Worm (Caenorhabditis elegans): Measurements from ENCODE around the gene trr-1.
A peak's percentile ranks its signal among the peaks of the same experiment; 100 is the strongest.

DNA sequence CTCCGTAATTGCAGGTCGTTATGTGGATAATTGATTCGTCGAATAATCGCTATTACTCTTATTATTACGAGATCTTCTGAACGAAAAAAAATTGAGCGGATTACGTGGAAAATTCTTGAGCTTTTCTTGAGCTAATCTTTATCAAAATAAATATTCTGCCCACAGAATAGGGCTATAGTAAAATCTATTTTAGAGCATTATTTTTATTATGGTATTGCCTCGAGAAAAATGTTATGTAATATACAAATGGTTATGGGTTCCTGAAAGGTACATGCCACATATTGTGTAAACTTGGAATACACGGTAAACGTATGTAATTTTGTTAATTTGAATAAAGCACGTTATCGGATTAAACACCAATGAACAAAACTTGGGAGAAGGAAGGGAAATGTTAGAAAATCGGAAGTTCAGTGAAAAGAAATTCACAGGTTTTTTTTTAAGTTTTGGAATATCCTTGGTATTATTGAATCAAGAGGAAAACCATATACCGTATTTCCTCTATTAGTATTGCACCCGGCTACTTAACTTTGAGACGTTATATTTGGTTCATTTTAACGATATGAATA is 38.5 kb downstream of the trr-1 start:
- no peak for TF ChIP-seq unc-62 (GFP tag; optimal IDR thresholded peaks at IDR 0.05)
- no peak for TF ChIP-seq sptf-1 (tag; optimal IDR thresholded peaks at IDR 0.05)
- TF ChIP-seq nhr-237 (tag; optimal IDR thresholded peaks at IDR 0.05), result peak; percentile 39
- TF ChIP-seq elt-3 (tag; optimal IDR thresholded peaks at IDR 0.05), result no peak
- TF ChIP-seq pha-4 (tag; optimal IDR thresholded peaks at IDR 0.05), result no peak
- TF ChIP-seq ztf-11 (tag; optimal IDR thresholded peaks at IDR 0.05), result no peak
- no peak for TF ChIP-seq hlh-1 (tag; optimal IDR thresholded peaks at IDR 0.05)
- TF ChIP-seq M03D4.4 (tag; optimal IDR thresholded peaks at IDR 0.05), result no peak
- no peak for TF ChIP-seq flh-1 (GFP tag; optimal IDR thresholded peaks at IDR 0.05)
- no peak for TF ChIP-seq snpc-4 (tag; optimal IDR thresholded peaks at IDR 0.05)
- peak; percentile 12 for TF ChIP-seq lsy-2 (tag; optimal IDR thresholded peaks at IDR 0.05)

All from whole organism, mixed stage, embryonic.